Fruit fly (Drosophila melanogaster): Measurements from ENCODE around the gene CG10300.

The CG10300 gene

DNA sequence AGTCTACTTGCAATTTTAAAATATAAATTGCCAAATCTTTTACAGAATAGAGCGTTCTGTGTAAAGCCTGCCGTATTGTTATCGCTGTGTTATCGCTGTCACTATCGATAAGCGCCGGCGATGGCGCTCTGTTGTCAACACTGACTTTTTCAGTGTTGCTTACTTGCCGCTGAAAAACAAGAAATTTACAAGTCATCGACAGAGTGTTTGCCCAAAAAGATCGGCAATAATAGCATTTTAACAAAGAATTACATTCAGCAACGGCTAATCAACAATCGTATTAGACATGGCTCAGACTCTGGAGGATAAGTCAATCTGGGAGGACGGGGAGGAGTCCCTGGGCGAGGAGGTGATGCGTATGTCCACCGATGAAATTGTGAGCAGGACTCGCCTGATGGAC lies 41.4 kb downstream of the CG10300 start, which contains the start of the genes RanBP3 and Rpt5 (continued):
- TF ChIP-seq CG34406 (GFP tag; optimal IDR thresholded peaks at IDR 0.05), result no peak
- TF ChIP-seq CG6276 (GFP tag; optimal IDR thresholded peaks at IDR 0.05), result no peak
- no peak for TF ChIP-seq Eip93F (GFP tag; optimal IDR thresholded peaks at IDR 0.05)
- peak; percentile 12 for TF ChIP-seq CG3032 (tag; optimal IDR thresholded peaks at IDR 0.05)
- no peak for TF ChIP-seq fkh (GFP tag; optimal IDR thresholded peaks at IDR 0.05)
- TF ChIP-seq CG6808 (GFP tag; optimal IDR thresholded peaks at IDR 0.05), result no peak
- TF ChIP-seq salr (GFP tag; optimal IDR thresholded peaks at IDR 0.05), result no peak
- peak; percentile 69 for TF ChIP-seq topi (GFP tag; optimal IDR thresholded peaks at IDR 0.05)
- no peak for TF ChIP-seq pdm3 (GFP tag; optimal IDR thresholded peaks at IDR 0.05)
- TF ChIP-seq acj6 (GFP tag; optimal IDR thresholded peaks at IDR 0.05), result no peak
- TF ChIP-seq ss (GFP tag; optimal IDR thresholded peaks at IDR 0.05), result no peak
- no peak for TF ChIP-seq Eip75B (GFP tag; optimal IDR thresholded peaks at IDR 0.05)
- peak; percentile 50 for TF ChIP-seq CG6854 (GFP tag; optimal IDR thresholded peaks at IDR 0.05)
- TF ChIP-seq CG6792 (GFP tag; optimal IDR thresholded peaks at IDR 0.05), result no peak
- TF ChIP-seq CG32006 (GFP tag; optimal IDR thresholded peaks at IDR 0.05), result no peak
- no peak for TF ChIP-seq CG9139 (GFP tag; optimal IDR thresholded peaks at IDR 0.05)
- no peak for TF ChIP-seq Met (GFP tag; optimal IDR thresholded peaks at IDR 0.05)
- no peak for TF ChIP-seq net (GFP tag; optimal IDR thresholded peaks at IDR 0.05)
- TF ChIP-seq Ets21C (GFP tag; optimal IDR thresholded peaks at IDR 0.05), result no peak
- no peak for TF ChIP-seq CG10669 (GFP tag; optimal IDR thresholded peaks at IDR 0.05)
- TF ChIP-seq CG8319 (GFP tag; optimal IDR thresholded peaks at IDR 0.05), result no peak
- TF ChIP-seq svp (GFP tag), result no peak
- no peak for TF ChIP-seq CG8632 (GFP tag; optimal IDR thresholded peaks at IDR 0.05)
- no peak for TF ChIP-seq CG11762 (GFP tag; optimal IDR thresholded peaks at IDR 0.05; ENCODE audit: insufficient read depth)

- peak; percentile 99 for TF ChIP-seq net (GFP tag; optimal IDR thresholded peaks at IDR 0.05)
- TF ChIP-seq CG11762 (GFP tag; optimal IDR thresholded peaks at IDR 0.05; ENCODE audit: insufficient read depth), result peak; percentile 99
- TF ChIP-seq CG32006 (GFP tag; optimal IDR thresholded peaks at IDR 0.05), result peak; percentile 100
- TF ChIP-seq CG7368 (GFP tag; optimal IDR thresholded peaks at IDR 0.05), result peak; percentile 97
- TF ChIP-seq Sox14 (GFP tag; optimal IDR thresholded peaks at IDR 0.05), result peak; percentile 99
- peak; percentile 97 for TF ChIP-seq CG8119 (GFP tag; IDR thresholded peaks at IDR 0.05)
- peak; percentile 99 for TF ChIP-seq CG10669 (GFP tag; optimal IDR thresholded peaks at IDR 0.05)
- peak; percentile 100 for TF ChIP-seq Eip78C (GFP tag)
- peak; percentile 99 for TF ChIP-seq Sox15 (GFP tag; optimal IDR thresholded peaks at IDR 0.05)
- TF ChIP-seq CG16779 (tag; optimal IDR thresholded peaks at IDR 0.05), result peak; percentile 97
- peak; percentile 96 for TF ChIP-seq Gug (GFP tag; IDR thresholded peaks at IDR 0.05)
- peak; percentile 99 for TF ChIP-seq Smox (GFP tag; optimal IDR thresholded peaks at IDR 0.05)
- peak; percentile 99 for TF ChIP-seq cyc (GFP tag; optimal IDR thresholded peaks at IDR 0.05)
- peak; percentile 98 for TF ChIP-seq achi (GFP tag; optimal IDR thresholded peaks at IDR 0.05)
- peak; percentile 99 for TF ChIP-seq Met (GFP tag; optimal IDR thresholded peaks at IDR 0.05)
- TF ChIP-seq dsx (GFP tag; optimal IDR thresholded peaks at IDR 0.05; ENCODE audit: poor library complexity, severe bottlenecking), result peak; percentile 96
- peak; percentile 99 for TF ChIP-seq acj6 (GFP tag; optimal IDR thresholded peaks at IDR 0.05)
- TF ChIP-seq CG10631 (GFP tag; optimal IDR thresholded peaks at IDR 0.05), result peak; percentile 99
- TF ChIP-seq topi (GFP tag; optimal IDR thresholded peaks at IDR 0.05), result peak; percentile 99
- TF ChIP-seq esn (GFP tag; optimal IDR thresholded peaks at IDR 0.05), result peak; percentile 100
- peak; percentile 98 for TF ChIP-seq Lpt (GFP tag; optimal IDR thresholded peaks at IDR 0.05)
- peak; percentile 93 for TF ChIP-seq CG6163 (GFP tag; IDR thresholded peaks at IDR 0.05)
- peak; percentile 98 to 99 for TF ChIP-seq ss (GFP tag; optimal IDR thresholded peaks at IDR 0.05)
- peak; percentile 99 for TF ChIP-seq CG3919 (GFP tag; optimal IDR thresholded peaks at IDR 0.05)
- peak; percentile 97 for TF ChIP-seq CG6854 (GFP tag; optimal IDR thresholded peaks at IDR 0.05)
- peak; percentile 99 for TF ChIP-seq fd59A (GFP tag; optimal IDR thresholded peaks at IDR 0.05)
- peak; percentile 99 for TF ChIP-seq spab (GFP tag; optimal IDR thresholded peaks at IDR 0.05)
- TF ChIP-seq eg (GFP tag; IDR thresholded peaks at IDR 0.05), result peak; percentile 94
- TF ChIP-seq Blimp-1 (GFP tag; optimal IDR thresholded peaks at IDR 0.05), result peak; percentile 94
- peak; percentile 98 for TF ChIP-seq CG6808 (GFP tag; optimal IDR thresholded peaks at IDR 0.05)
- TF ChIP-seq pdm3 (GFP tag; optimal IDR thresholded peaks at IDR 0.05), result peak; percentile 99
- peak; percentile 99 for TF ChIP-seq Sox102F (GFP tag; optimal IDR thresholded peaks at IDR 0.05)
- peak; percentile 98 for TF ChIP-seq Ets96B (tag; optimal IDR thresholded peaks at IDR 0.05)
- TF ChIP-seq CG11902 (GFP tag; optimal IDR thresholded peaks at IDR 0.05), result peak; percentile 98
- TF ChIP-seq vri (GFP tag; optimal IDR thresholded peaks at IDR 0.05), result peak; percentile 97
Measured at dm6 chr3R:23757912-23758607, 46.7 kb downstream of the CG10300 start, which contains the start of the genes PTPMT1 and Hrd3. TSS of gene PTPMT1 (plus strand) at chr3R:23758339. TSS of gene Hrd3 (minus strand) at chr3R:23758557.
